Worm (Caenorhabditis elegans): ENCODE measurements around the gene cyp-34A5.

DNA sequence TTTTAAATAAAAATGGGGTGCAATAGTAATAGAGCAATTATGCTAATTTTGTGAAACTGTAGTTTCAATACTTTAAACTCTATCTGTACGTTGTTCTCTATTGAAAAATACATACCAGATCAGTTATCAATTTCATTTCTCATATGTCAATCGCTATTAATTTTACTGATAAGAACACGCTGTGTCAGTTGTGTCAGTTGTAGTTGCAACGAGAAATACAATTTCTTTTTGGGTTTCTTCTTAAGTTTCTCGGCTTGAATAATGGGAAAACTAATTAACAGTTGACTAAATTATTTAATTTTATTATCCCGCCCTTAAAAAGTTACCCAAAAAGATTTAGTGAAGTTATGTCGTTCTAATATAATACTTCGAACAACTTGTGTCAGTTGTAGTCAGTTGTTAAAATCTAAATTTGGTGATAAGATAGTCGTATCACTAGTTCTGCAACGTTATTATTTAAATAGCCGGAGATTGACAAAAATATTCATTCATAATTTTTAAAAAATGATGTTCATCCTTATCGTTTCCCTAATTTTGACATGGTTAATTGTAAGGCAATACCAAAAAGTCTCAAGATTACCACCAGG, 21.5 kb downstream of the cyp-34A5 start, which contains the start of gene cyp-35A5:
- TF ChIP-seq dao-5 (tag; optimal IDR thresholded peaks at IDR 0.05), result no peak
- no peak for TF ChIP-seq him-1 (tag; optimal IDR thresholded peaks at IDR 0.05)
